Worm (Caenorhabditis elegans) whole organism, L4 larva: ENCODE data around the gene Y54G2A.40.
"Not testable (repeated sequence)": the region's sequence is repeated elsewhere in the genome, so short reads cannot be mapped to it uniquely, and the experiment has no call there.

Experiments used
- F10B5.3 ChIP-seq: sonication (generic microtip); optimal IDR thresholded peaks from 2 replicates; lab custom pipeline; 2016; ENCODE audit warnings: mild to moderate bottlenecking, missing genetic modification characterization, missing compliant biosample characterization
- F37D6.2 ChIP-seq: sonication (generic microtip); optimal IDR thresholded peaks from 2 replicates; lab custom pipeline; 2016; ENCODE audit warnings: mild to moderate bottlenecking, missing genetic modification characterization, missing compliant biosample characterization
- R02D3.7 ChIP-seq: fragments of 150-350 bp; sonication (generic microtip); optimal IDR thresholded peaks from 3 replicates; lab custom pipeline; 2014; ENCODE audit warnings: missing biosample characterization, missing genetic modification characterization
- ZK337.2 ChIP-seq: fragments of 200-800 bp; sonication (Bioruptor generic); IDR thresholded peaks from 2 replicates; pipeline ENCODE4 v1.3.6; 2022; ENCODE audit warnings: missing genetic modification reagents, missing genetic modification characterization, missing compliant biosample characterization
- aha-1 ChIP-seq: fragments of 150-350 bp; peaks from one replicate; lab custom pipeline; 2014; ENCODE audit warnings: missing biosample characterization, missing genetic modification characterization
- aly-2 ChIP-seq: sonication (generic microtip); optimal IDR thresholded peaks from 2 replicates; lab custom pipeline; 2018; ENCODE audit warnings: missing biosample characterization, missing genetic modification characterization
- arid-1 ChIP-seq: fragments of 200-800 bp; sonication (Bioruptor generic); conservative IDR thresholded peaks from 2 replicates; pipeline ENCODE4 v1.3.6; 2022; ENCODE audit warnings: missing genetic modification reagents, missing genetic modification characterization, missing compliant biosample characterization
- ceh-28 ChIP-seq: fragments of 150-350 bp; optimal IDR thresholded peaks from 2 replicates; lab custom pipeline; 2014; ENCODE audit warnings: missing biosample characterization, missing genetic modification reagents, missing genetic modification characterization
- ceh-44 ChIP-seq: fragments of 200-800 bp; sonication (Bioruptor generic); IDR thresholded peaks from 2 replicates; pipeline ENCODE4 v1.3.6; 2022; ENCODE audit warnings: missing genetic modification reagents, missing genetic modification characterization, missing compliant biosample characterization
- ceh-82 ChIP-seq: sonication (generic microtip); optimal IDR thresholded peaks from 2 replicates; lab custom pipeline; 2017; ENCODE audit warnings: missing biosample characterization, missing genetic modification characterization
- ces-1 ChIP-seq: fragments of 150-350 bp; sonication (generic microtip); optimal IDR thresholded peaks from 4 replicates; lab custom pipeline; 2014; ENCODE audit warnings: missing biosample characterization, missing genetic modification reagents, missing genetic modification characterization
- cey-2 ChIP-seq: sonication (generic microtip); optimal IDR thresholded peaks from 3 replicates; lab custom pipeline; 2017; ENCODE audit warnings: missing genetic modification characterization, mild to moderate bottlenecking, missing compliant biosample characterization, antibody characterized with exemption, borderline replicate concordance; ENCODE audit not compliant: insufficient read depth
- ctbp-1 ChIP-seq: fragments of 200-800 bp; sonication (Bioruptor generic); IDR thresholded peaks from 2 replicates; pipeline ENCODE4 v1.3.6; 2022; ENCODE audit warnings: missing genetic modification reagents, missing genetic modification characterization, missing compliant biosample characterization
- daf-16 ChIP-seq, 3 experiments: sonication (generic microtip); optimal IDR thresholded peaks; 2 replicates each; lab custom pipeline; 2016 to 2017; ENCODE audit warnings: missing genetic modification characterization in 3 of 3, missing genetic modification reagents in 3 of 3, mild to moderate bottlenecking in 2 of 3, missing compliant biosample characterization in 2 of 3, missing biosample characterization in 1 of 3, moderate library complexity in 1 of 3
- daf-8 ChIP-seq: fragments of 200-800 bp; sonication (Bioruptor generic); IDR thresholded peaks from 2 replicates; pipeline ENCODE4 v1.3.6; 2022; ENCODE audit warnings: missing genetic modification characterization, missing compliant biosample characterization
- dmd-6 ChIP-seq: fragments of 200-800 bp; sonication (Bioruptor generic); IDR thresholded peaks from 2 replicates; pipeline ENCODE4 v1.3.6; 2022; ENCODE audit warnings: missing genetic modification reagents, missing genetic modification characterization, missing compliant biosample characterization
- dmd-8 ChIP-seq: fragments of 200-800 bp; sonication (Bioruptor generic); IDR thresholded peaks from 2 replicates; pipeline ENCODE4 v1.3.6; 2022; ENCODE audit warnings: missing genetic modification characterization, missing compliant biosample characterization
- dmd-9 ChIP-seq: fragments of 200-800 bp; sonication (Bioruptor generic); IDR thresholded peaks from 2 replicates; pipeline ENCODE4 v1.3.6; 2022; ENCODE audit warnings: missing genetic modification reagents, missing genetic modification characterization, missing compliant biosample characterization
- dpl-1 ChIP-seq: fragments of 150-350 bp; optimal IDR thresholded peaks from 2 replicates; lab custom pipeline; 2014; ENCODE audit warnings: missing biosample characterization, missing genetic modification reagents, missing genetic modification characterization
- dve-1 ChIP-seq: sonication (generic microtip); optimal IDR thresholded peaks from 2 replicates; lab custom pipeline; 2017; ENCODE audit warnings: antibody characterized with exemption, mild to moderate bottlenecking, missing genetic modification characterization, missing compliant biosample characterization; ENCODE audit not compliant: insufficient read depth
- fos-1 ChIP-seq: fragments of 150-350 bp; optimal IDR thresholded peaks from 2 replicates; lab custom pipeline; 2014; ENCODE audit warnings: missing biosample characterization, missing genetic modification characterization
- hif-1 ChIP-seq, 2 experiments: sonication (generic microtip); optimal IDR thresholded peaks; 2 replicates each; lab custom pipeline; 2016 to 2017; ENCODE audit warnings: missing compliant biosample characterization in 2 of 2, missing genetic modification characterization in 2 of 2, missing genetic modification reagents in 2 of 2, missing genotype in 2 of 2, mild to moderate bottlenecking in 1 of 2
- hmg-1.1 ChIP-seq: fragments of 200-800 bp; sonication (Bioruptor generic); IDR thresholded peaks from 2 replicates; pipeline ENCODE4 v1.3.6; 2022; ENCODE audit warnings: missing genetic modification reagents, missing genetic modification characterization, missing compliant biosample characterization
- jun-1 ChIP-seq: fragments of 150-350 bp; optimal IDR thresholded peaks from 2 replicates; lab custom pipeline; 2014; ENCODE audit warnings: missing biosample characterization, missing genetic modification reagents, missing genetic modification characterization
- lin-13 ChIP-seq: fragments of 150-350 bp; optimal IDR thresholded peaks from 2 replicates; lab custom pipeline; 2014; ENCODE audit warnings: missing biosample characterization, missing genetic modification reagents, missing genetic modification characterization
- lin-15B ChIP-seq: fragments of 150-350 bp; sonication (generic microtip); optimal IDR thresholded peaks from 3 replicates; lab custom pipeline; 2014; ENCODE audit warnings: missing biosample characterization, missing genetic modification characterization
- lin-39 ChIP-seq: fragments of 150-350 bp; optimal IDR thresholded peaks from 2 replicates; lab custom pipeline; 2014; ENCODE audit warnings: missing biosample characterization, missing genetic modification reagents, missing genetic modification characterization
- lir-3 ChIP-seq: sonication (generic microtip); optimal IDR thresholded peaks from 2 replicates; lab custom pipeline; 2016; ENCODE audit warnings: mild to moderate bottlenecking, missing genetic modification characterization, missing compliant biosample characterization
- lsy-2 ChIP-seq, 2 experiments: fragments of 150-350 bp in 1 of 2; sonication (generic microtip) in 1 of 2; optimal IDR thresholded peaks; 2 replicates each; lab custom pipeline; 2014 to 2017; ENCODE audit warnings: missing biosample characterization in 2 of 2, missing genetic modification characterization in 2 of 2
- madf-5 ChIP-seq, 2 experiments: fragments of 200-800 bp; sonication (Bioruptor generic); IDR thresholded peaks; 2 replicates each; pipeline ENCODE4 v1.3.6; 2022; ENCODE audit warnings: missing compliant biosample characterization in 2 of 2, missing genetic modification characterization in 2 of 2
- mep-1 ChIP-seq: fragments of 150-350 bp; sonication (generic microtip); optimal IDR thresholded peaks from 3 replicates; lab custom pipeline; 2014; ENCODE audit warnings: missing biosample characterization, missing genetic modification characterization
- mes-2 ChIP-seq: sonication (generic microtip); optimal IDR thresholded peaks from 2 replicates; lab custom pipeline; 2016; ENCODE audit warnings: missing genotype, mild to moderate bottlenecking, missing genetic modification characterization, missing compliant biosample characterization; ENCODE audit not compliant: poor library complexity, severe bottlenecking
- nhr-25 ChIP-seq: sonication (generic microtip); optimal IDR thresholded peaks from 2 replicates; lab custom pipeline; 2017; ENCODE audit warnings: missing genetic modification characterization, mild to moderate bottlenecking, missing compliant biosample characterization, antibody characterized with exemption, moderate library complexity, borderline replicate concordance; ENCODE audit not compliant: insufficient read depth
- nhr-6 ChIP-seq: fragments of 150-350 bp; optimal IDR thresholded peaks from 2 replicates; lab custom pipeline; 2014; ENCODE audit warnings: missing biosample characterization, missing genetic modification characterization
- nhr-76 ChIP-seq: fragments of 150-350 bp; optimal IDR thresholded peaks from 2 replicates; lab custom pipeline; 2014; ENCODE audit warnings: missing biosample characterization, missing genetic modification characterization
- nhr-77 ChIP-seq: fragments of 150-350 bp; optimal IDR thresholded peaks from 2 replicates; lab custom pipeline; 2014; ENCODE audit warnings: missing biosample characterization, missing genetic modification characterization
- pha-4 ChIP-seq, 2 experiments: fragments of 150-350 bp in 1 of 2; fragments of 200-800 bp in 1 of 2; sonication (Bioruptor generic) in 1 of 2; IDR thresholded peaks in 1 of 2; optimal IDR thresholded peaks in 1 of 2; 2 replicates each; pipeline versions ENCODE4 v1.3.6 to Lab custom; 2014 to 2022; ENCODE audit warnings: missing genetic modification characterization in 2 of 2, missing genetic modification reagents in 2 of 2, missing biosample characterization in 1 of 2, missing compliant biosample characterization in 1 of 2
- php-3 ChIP-seq: fragments of 200-800 bp; sonication (Bioruptor generic); IDR thresholded peaks from 2 replicates; pipeline ENCODE4 v1.3.6; 2022; ENCODE audit warnings: missing genetic modification reagents, missing genetic modification characterization, missing compliant biosample characterization
- set-16 ChIP-seq: fragments of 200-800 bp; sonication (Bioruptor generic); IDR thresholded peaks from 2 replicates; pipeline ENCODE4 v1.3.6; 2022; ENCODE audit warnings: missing genetic modification reagents, missing genetic modification characterization, missing compliant biosample characterization
- snpc-1.2 ChIP-seq: fragments of 200-800 bp; sonication (Bioruptor generic); IDR thresholded peaks from 2 replicates; pipeline ENCODE4 v1.3.6; 2022; ENCODE audit warnings: missing genetic modification reagents, missing genetic modification characterization, missing compliant biosample characterization
- vab-7 ChIP-seq: fragments of 200-800 bp; sonication (Bioruptor generic); IDR thresholded peaks from 2 replicates; pipeline ENCODE4 v1.3.6; 2022; ENCODE audit warnings: missing genetic modification reagents, missing genetic modification characterization, missing compliant biosample characterization
- zip-11 ChIP-seq: fragments of 200-800 bp; sonication (Bioruptor generic); IDR thresholded peaks from 2 replicates; pipeline ENCODE4 v1.3.6; 2022; ENCODE audit warnings: missing genetic modification characterization, missing compliant biosample characterization
- zip-2 ChIP-seq: fragments of 150-350 bp; optimal IDR thresholded peaks from 2 replicates; lab custom pipeline; 2014; ENCODE audit warnings: missing biosample characterization, missing genetic modification characterization
- ztf-11 ChIP-seq: fragments of 150-350 bp; optimal IDR thresholded peaks from 2 replicates; lab custom pipeline; 2014; ENCODE audit warnings: missing biosample characterization, missing genetic modification characterization
- ztf-7 ChIP-seq: fragments of 150-350 bp; optimal IDR thresholded peaks from 2 replicates; lab custom pipeline; 2014; ENCODE audit warnings: missing biosample characterization, missing genetic modification characterization

Gene Y54G2A.40

ce11 chrIV:2801004-2801403 lies 45.3 kb upstream of the Y54G2A.40 start (continued):
- TF ChIP-seq pha-4 (GFP tag; IDR thresholded peaks at IDR 0.05; lab: Robert Waterston, UW) (peak; percentile 75), pha-4 (tag; optimal IDR thresholded peaks at IDR 0.05; lab: Kevin White, UChicago) (no peak), zip-2 (no peak), zip-11 (no peak), set-16 (GFP tag; lab: Robert Waterston, UW) (no peak; the same call in 1 of the 2 replicates), dpl-1 (GFP tag; lab: Kevin White, UChicago) (peak; percentile 22), ZK337.2 (GFP tag; lab: Robert Waterston, UW) (no peak), php-3 (GFP tag; lab: Robert Waterston, UW) (0 out of 2 replicates have a peak, but pooled peaks have one; percentile 38), hmg-1.1 (GFP tag; lab: Robert Waterston, UW) (peak; percentile 47; the same call in 1 of the 2 replicates), ztf-7 (no peak), jun-1 (no peak), daf-16 (GFP tag; optimal IDR thresholded peaks at IDR 0.05; lab: Kevin White, UChicago) (peak in 1 of 2 experiments; percentile 56), daf-16 (tag; optimal IDR thresholded peaks at IDR 0.05; lab: Kevin White, UChicago) (peak; percentile 17), nhr-6 (tag; lab: Kevin White, UChicago) (no peak), hif-1 (tag; optimal IDR thresholded peaks at IDR 0.05; lab: Kevin White, UChicago) (no peak), ctbp-1 (GFP tag; lab: Robert Waterston, UW) (0 out of 2 replicates have a peak, but pooled peaks have one; percentile 33), lin-15B (tag; lab: Kevin White, UChicago) (no peak), snpc-1.2 (peak; percentile 55), dmd-9 (GFP tag; lab: Robert Waterston, UW) (0 out of 2 replicates have a peak, but pooled peaks have one; percentile 23), lin-39 (tag; lab: Kevin White, UChicago) (no peak), nhr-76 (tag; lab: Kevin White, UChicago) (no peak), ceh-82 (tag; lab: Kevin White, UChicago) (no peak), F10B5.3 (tag; lab: Kevin White, UChicago) (no peak), aly-2 (no peak), ztf-11 (tag; lab: Kevin White, UChicago) (no peak), lsy-2 (tag; optimal IDR thresholded peaks at IDR 0.05; lab: Kevin White, UChicago) (peak in 1 of 2 experiments; percentile 24), lin-13 (GFP tag; lab: Kevin White, UChicago) (peak; percentile 70), F37D6.2 (tag; lab: Kevin White, UChicago) (no peak), nhr-77 (no peak)

ce11 chrIV:2801558-2801957 lies 44.7 kb upstream of the Y54G2A.40 start, which contains the start of gene Y54G2A.44:
TSS of gene Y54G2A.44 (plus strand) at chrIV:2801858.
- not testable (repeated sequence) for TF ChIP-seq cey-2 (tag; lab: Kevin White, UChicago); lin-13 (GFP tag; lab: Kevin White, UChicago); fos-1 (tag; lab: Kevin White, UChicago)

ce11 chrIV:2802193-2802592 lies 44.1 kb upstream of the Y54G2A.40 start:
- TF ChIP-seq ceh-44: peak; percentile 65; the same call in 1 of the 2 replicates
- peak; percentile 4 for TF ChIP-seq mep-1
- no peak for TF ChIP-seq nhr-77
- no peak for TF ChIP-seq lir-3 (tag; lab: Kevin White, UChicago)
- no peak for TF ChIP-seq ces-1 (GFP tag; lab: Kevin White, UChicago)
- peak; percentile 86 for TF ChIP-seq vab-7
- no peak for TF ChIP-seq R02D3.7
- no peak for TF ChIP-seq nhr-25
- peak; percentile 95 for TF ChIP-seq aha-1 (tag; lab: Kevin White, UChicago)
- peak; percentile 54 for TF ChIP-seq mes-2 (tag; lab: Kevin White, UChicago)
- no peak for TF ChIP-seq daf-8
- TF ChIP-seq nhr-76 (tag; lab: Kevin White, UChicago): no peak
- 0 out of 4 replicates have a peak, but pooled peaks of 1 of the 2 experiments have one; percentile 51 for TF ChIP-seq madf-5 (GFP tag; IDR thresholded peaks at IDR 0.05; lab: Robert Waterston, UW)
- no peak for TF ChIP-seq cey-2 (tag; lab: Kevin White, UChicago)
- peak; percentile 61; the same call in 1 of the 2 replicates for TF ChIP-seq dmd-9 (GFP tag; lab: Robert Waterston, UW)
- TF ChIP-seq F10B5.3 (tag; lab: Kevin White, UChicago): no peak
- TF ChIP-seq aly-2: peak; percentile 12
- TF ChIP-seq dmd-6: peak; percentile 28; the same call in 1 of the 2 replicates
- TF ChIP-seq ceh-28: no peak
- peak; percentile 67; the same call in 1 of the 2 replicates for TF ChIP-seq dmd-8 (GFP tag; lab: Robert Waterston, UW)
- TF ChIP-seq php-3 (GFP tag; lab: Robert Waterston, UW): 0 out of 2 replicates have a peak, but pooled peaks have one; percentile 7
- TF ChIP-seq arid-1 (GFP tag; lab: Robert Waterston, UW): peak; percentile 48; the same call in 1 of the 2 replicates
- peak; percentile 13 for TF ChIP-seq dve-1 (tag; lab: Kevin White, UChicago)
